Fruit fly (Drosophila melanogaster): Measurements from ENCODE around the gene twit.

Gene twit

DNA sequence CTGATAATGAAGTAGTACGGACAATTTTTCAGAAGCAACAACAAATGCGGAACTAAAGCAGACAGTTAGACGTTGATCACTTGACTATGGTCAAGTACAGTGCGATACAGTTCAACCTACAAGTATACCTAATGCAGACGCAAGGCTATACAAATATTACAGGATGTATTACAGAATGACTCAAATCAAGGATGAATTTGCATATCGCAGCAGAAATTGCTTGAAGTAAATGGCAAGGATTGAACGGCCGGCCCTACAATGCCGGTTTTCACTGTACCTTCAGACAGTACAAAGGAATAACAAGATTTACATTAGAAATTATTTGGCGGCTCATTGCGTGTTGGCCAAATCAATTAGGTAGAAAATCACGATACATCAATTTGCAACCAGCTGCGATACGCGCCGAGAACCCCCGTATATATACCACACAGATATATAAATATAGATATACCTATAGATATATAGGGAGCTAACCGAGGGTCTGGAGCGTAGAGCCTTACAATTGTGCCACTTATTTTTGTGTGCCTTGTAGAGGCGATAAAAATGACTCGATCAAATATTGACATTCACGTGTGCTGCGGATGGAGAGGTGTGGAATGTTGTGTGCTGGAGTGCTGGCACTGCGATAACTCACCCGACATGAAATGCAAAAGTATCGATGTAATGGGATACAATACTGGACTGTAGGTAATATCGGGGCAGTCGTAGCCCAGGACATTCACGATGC is 29.1 kb downstream of the twit start (continued):
- TF ChIP-seq CG11085 (GFP tag; IDR thresholded peaks at IDR 0.05) (peak; percentile 50; the same call in 1 of the 2 replicates), pnt (GFP tag; optimal IDR thresholded peaks at IDR 0.05) (peak; percentile 15), sim (GFP tag; IDR thresholded peaks at IDR 0.05) (no peak), ase (GFP tag; IDR thresholded peaks at IDR 0.05) (0 out of 3 replicates have a peak, but pooled peaks have one; percentile 34), Xrp1 (GFP tag; IDR thresholded peaks at IDR 0.05) (peak; percentile 37; the same call in 1 of the 2 replicates), dm (GFP tag; optimal IDR thresholded peaks at IDR 0.05) (no peak), CG8478 (optimal IDR thresholded peaks at IDR 0.05) (no peak), Dref (GFP tag; IDR thresholded peaks at IDR 0.05) (no peak), CG10147 (GFP tag; optimal IDR thresholded peaks at IDR 0.05) (peak; percentile 22), Oaz (GFP tag; IDR thresholded peaks at IDR 0.05) (no peak), CG16815 (GFP tag; optimal IDR thresholded peaks at IDR 0.05) (peak; percentile 25), croc (GFP tag; conservative IDR thresholded peaks at IDR 0.05) (no peak), CG6654 (GFP tag; optimal IDR thresholded peaks at IDR 0.05) (no peak), Dll (GFP tag; IDR thresholded peaks at IDR 0.05; ENCODE audit: partially characterized antibody) (no peak), CG1792 (GFP tag; optimal IDR thresholded peaks at IDR 0.05) (no peak), twi (tag; optimal IDR thresholded peaks at IDR 0.05) (no peak), CG9215 (GFP tag; IDR thresholded peaks at IDR 0.05) (no peak), Hr39 (optimal IDR thresholded peaks at IDR 0.05) (no peak), CG12659 (GFP tag; optimal IDR thresholded peaks at IDR 0.05) (peak; percentile 41), Spps (tag; optimal IDR thresholded peaks at IDR 0.05) (no peak), CG2120 (GFP tag; optimal IDR thresholded peaks at IDR 0.05) (peak; percentile 87), E2f2 (GFP tag; IDR thresholded peaks at IDR 0.05) (0 out of 2 replicates have a peak, but pooled peaks have one; percentile 29), CG9797 (GFP tag; optimal IDR thresholded peaks at IDR 0.05) (no peak), CG3847 (GFP tag; IDR thresholded peaks at IDR 0.05) (peak; percentile 61), CG2678 (tag; optimal IDR thresholded peaks at IDR 0.05) (peak; percentile 69), Chrac-16 (GFP tag; optimal IDR thresholded peaks at IDR 0.05) (peak; percentile 11), sens-2 (GFP tag; IDR thresholded peaks at IDR 0.05) (no peak), peb (GFP tag; IDR thresholded peaks at IDR 0.05) (no peak), Dp (GFP tag; optimal IDR thresholded peaks at IDR 0.05) (no peak), MTF-1 (GFP tag; optimal IDR thresholded peaks at IDR 0.05; ENCODE audit: borderline replicate concordance) (no peak), CG4730 (GFP tag; IDR thresholded peaks at IDR 0.05) (0 out of 2 replicates have a peak, but pooled peaks have one; percentile 12), ATbp (GFP tag; optimal IDR thresholded peaks at IDR 0.05) (peak; percentile 45), Fer2 (tag; optimal IDR thresholded peaks at IDR 0.05) (no peak), Jarid2 (GFP tag; optimal IDR thresholded peaks at IDR 0.05) (no peak), usp (GFP tag; optimal IDR thresholded peaks at IDR 0.05) (no peak), cwo (GFP tag; optimal IDR thresholded peaks at IDR 0.05) (peak; percentile 76), CG15073 (GFP tag; optimal IDR thresholded peaks at IDR 0.05) (no peak), Drgx (GFP tag; IDR thresholded peaks at IDR 0.05) (0 out of 2 replicates have a peak, but pooled peaks have one; percentile 6), Neu2 (GFP tag; optimal IDR thresholded peaks at IDR 0.05; ENCODE audit: borderline replicate concordance) (no peak), nerfin-2 (GFP tag; IDR thresholded peaks at IDR 0.05; ENCODE audit: partially characterized antibody) (no peak), esg (GFP tag; conservative IDR thresholded peaks at IDR 0.05) (peak; percentile 52), Camta (GFP tag; optimal IDR thresholded peaks at IDR 0.05) (no peak), CG7987 (GFP tag; optimal IDR thresholded peaks at IDR 0.05) (no peak), kni (GFP tag; optimal IDR thresholded peaks at IDR 0.05) (peak; percentile 35)

Measured in whole organism, embryonic.